Worm (Caenorhabditis elegans): Measurements from ENCODE around the gene F53F8.4.

F53F8.4 gene

DNA sequence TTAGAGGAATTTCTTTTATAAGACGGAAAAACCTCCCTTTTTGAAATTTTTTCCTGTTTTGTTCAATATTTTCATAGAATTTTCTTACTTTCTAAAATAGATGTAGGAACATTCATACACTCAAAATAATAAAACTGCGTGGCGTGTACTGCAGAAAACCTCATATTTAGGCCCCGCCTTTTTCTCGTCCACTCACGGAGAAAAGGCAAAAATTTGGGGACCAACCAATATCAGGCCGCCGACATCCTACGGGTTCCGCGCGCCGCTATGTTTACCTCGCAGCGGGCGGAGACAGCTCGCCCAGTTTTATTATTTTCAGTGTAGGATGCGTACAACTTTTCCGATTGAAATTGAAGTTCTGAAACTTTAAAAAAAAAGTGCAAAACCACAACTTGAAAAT is 7.4 kb upstream of the F53F8.4 start:
- peak; percentile 85 for TF ChIP-seq snpc-4 (tag; optimal IDR thresholded peaks at IDR 0.05)

DNA sequence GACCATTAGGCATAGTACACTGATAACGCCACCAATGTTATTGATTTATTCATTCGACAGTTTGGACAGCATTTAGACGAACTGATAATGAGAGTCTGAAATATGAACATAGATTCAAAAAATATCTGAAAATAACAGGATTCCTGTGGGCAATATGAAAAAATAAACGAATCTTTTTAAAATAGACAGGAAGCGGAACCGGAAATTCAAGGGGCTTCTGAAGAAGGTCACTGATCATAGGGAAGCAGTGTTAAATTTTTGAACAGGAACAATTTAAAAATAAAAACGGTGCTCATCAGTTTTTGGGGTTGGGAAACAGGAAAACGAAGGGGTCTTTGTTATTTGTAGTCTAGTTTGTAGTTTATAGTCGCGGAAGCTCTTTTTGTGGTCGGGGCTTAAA is 6.8 kb upstream of the F53F8.4 start, which contains the start of gene F53F8.7:
Gene F53F8.7 (minus strand): TSS at position 101 of the 400 bp plus-strand sequence.
- no peak for TF ChIP-seq unc-55 (GFP tag; optimal IDR thresholded peaks at IDR 0.05)
- no peak for TF ChIP-seq nhr-12 (tag; optimal IDR thresholded peaks at IDR 0.05)
- no peak for TF ChIP-seq sem-4 (tag; optimal IDR thresholded peaks at IDR 0.05)
- no peak for TF ChIP-seq sma-9 (GFP tag; optimal IDR thresholded peaks at IDR 0.05)
- no peak for TF ChIP-seq sma-9 (tag; optimal IDR thresholded peaks at IDR 0.05)
- no peak for TF ChIP-seq ztf-4 (tag; optimal IDR thresholded peaks at IDR 0.05)
- no peak for TF ChIP-seq nhr-10 (tag; optimal IDR thresholded peaks at IDR 0.05)
- no peak for TF ChIP-seq nhr-21 (tag; optimal IDR thresholded peaks at IDR 0.05)
- no peak for TF ChIP-seq skn-1 (tag; optimal IDR thresholded peaks at IDR 0.05)
- TF ChIP-seq crh-2 (tag; optimal IDR thresholded peaks at IDR 0.05), result no peak
- no peak for TF ChIP-seq Y55F3AM.14 (GFP tag; optimal IDR thresholded peaks at IDR 0.05)
- TF ChIP-seq ama-1 (optimal IDR thresholded peaks at IDR 0.05), result no peak
- TF ChIP-seq sma-3 (GFP tag; optimal IDR thresholded peaks at IDR 0.05), result no peak

DNA sequence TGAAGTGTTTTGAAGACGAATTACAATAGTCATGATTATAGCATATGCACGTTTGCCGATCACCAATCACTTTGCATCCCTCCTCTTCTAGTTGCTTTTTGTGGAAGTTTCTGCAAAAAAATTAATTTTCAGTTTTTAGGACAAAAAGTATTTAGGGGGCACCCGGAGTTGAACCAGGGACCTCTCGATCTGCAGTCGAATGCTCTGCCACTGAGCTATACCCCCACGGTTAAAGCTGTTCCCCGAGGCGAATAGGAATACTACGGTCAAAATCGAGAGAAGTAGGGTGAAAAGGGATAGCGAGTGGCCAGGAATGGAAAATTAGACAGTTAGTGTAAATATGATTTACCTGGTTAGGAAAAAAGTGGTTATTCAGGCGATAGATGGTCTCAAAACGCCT is 2.5 kb upstream of the F53F8.4 start:
- TF ChIP-seq unc-55 (GFP tag; optimal IDR thresholded peaks at IDR 0.05), result peak; percentile 18
- no peak for TF ChIP-seq blmp-1 (tag; optimal IDR thresholded peaks at IDR 0.05; ENCODE audit: insufficient read depth)
- no peak for TF ChIP-seq sem-4 (tag; optimal IDR thresholded peaks at IDR 0.05)
- no peak for TF ChIP-seq unc-62 (GFP tag; optimal IDR thresholded peaks at IDR 0.05)
- no peak for TF ChIP-seq nhr-12 (tag; optimal IDR thresholded peaks at IDR 0.05)
- TF ChIP-seq alr-1 (tag; optimal IDR thresholded peaks at IDR 0.05), result no peak
- no peak for TF ChIP-seq nhr-11 (tag; optimal IDR thresholded peaks at IDR 0.05)
- TF ChIP-seq ztf-11 (tag; optimal IDR thresholded peaks at IDR 0.05), result no peak
- no peak for TF ChIP-seq ceh-82 (tag; optimal IDR thresholded peaks at IDR 0.05)
- TF ChIP-seq R02D3.7 (tag; optimal IDR thresholded peaks at IDR 0.05), result no peak
- TF ChIP-seq gmeb-1 (tag; optimal IDR thresholded peaks at IDR 0.05), result peak; percentile 44
- no peak for TF ChIP-seq zag-1 (tag; optimal IDR thresholded peaks at IDR 0.05)
- no peak for TF ChIP-seq nhr-21 (tag; optimal IDR thresholded peaks at IDR 0.05)
- peak; percentile 6 for TF ChIP-seq C34F6.9 (tag; optimal IDR thresholded peaks at IDR 0.05)
- no peak for TF ChIP-seq egl-27 (tag; optimal IDR thresholded peaks at IDR 0.05)
- no peak for TF ChIP-seq skn-1 (tag; optimal IDR thresholded peaks at IDR 0.05)
- TF ChIP-seq aly-2 (tag; optimal IDR thresholded peaks at IDR 0.05), result no peak
- TF ChIP-seq crh-2 (tag; optimal IDR thresholded peaks at IDR 0.05), result peak; percentile 4
- no peak for TF ChIP-seq mab-5 (tag; optimal IDR thresholded peaks at IDR 0.05)
- TF ChIP-seq ztf-1 (GFP tag; conservative IDR thresholded peaks at IDR 0.05), result no peak
- TF ChIP-seq nhr-129 (tag; optimal IDR thresholded peaks at IDR 0.05), result peak; percentile 39
- no peak for TF ChIP-seq nhr-77 (tag; optimal IDR thresholded peaks at IDR 0.05)
- no peak for TF ChIP-seq ceh-16 (tag; optimal IDR thresholded peaks at IDR 0.05)
- no peak for TF ChIP-seq mbf-1 (tag; optimal IDR thresholded peaks at IDR 0.05)
- TF ChIP-seq sma-3 (GFP tag; optimal IDR thresholded peaks at IDR 0.05), result peak; percentile 73
- TF ChIP-seq unc-39 (tag; optimal IDR thresholded peaks at IDR 0.05), result no peak
- peak; percentile 18 for TF ChIP-seq Y55F3AM.14 (GFP tag; optimal IDR thresholded peaks at IDR 0.05)
- peak; percentile 40 for TF ChIP-seq F13H6.1 (tag; optimal IDR thresholded peaks at IDR 0.05)
- no peak for TF ChIP-seq peb-1 (tag; optimal IDR thresholded peaks at IDR 0.05)
- TF ChIP-seq mdl-1 (tag; optimal IDR thresholded peaks at IDR 0.05), result no peak
- TF ChIP-seq sma-9 (GFP tag; optimal IDR thresholded peaks at IDR 0.05), result no peak
- no peak for TF ChIP-seq sma-9 (tag; optimal IDR thresholded peaks at IDR 0.05)
- TF ChIP-seq nhr-237 (tag; optimal IDR thresholded peaks at IDR 0.05), result no peak
- no peak for TF ChIP-seq ztf-4 (tag; optimal IDR thresholded peaks at IDR 0.05)
- no peak for TF ChIP-seq elt-1 (tag; optimal IDR thresholded peaks at IDR 0.05)
- no peak for TF ChIP-seq nhr-25 (tag; optimal IDR thresholded peaks at IDR 0.05)
- peak; percentile 17 for TF ChIP-seq lin-11 (tag; optimal IDR thresholded peaks at IDR 0.05)
- no peak for TF ChIP-seq dmd-4 (tag; optimal IDR thresholded peaks at IDR 0.05)
- no peak for TF ChIP-seq ZK546.5 (tag; optimal IDR thresholded peaks at IDR 0.05)
- TF ChIP-seq nhr-10 (tag; optimal IDR thresholded peaks at IDR 0.05), result no peak
- no peak for TF ChIP-seq nhr-6 (tag; optimal IDR thresholded peaks at IDR 0.05)
- TF ChIP-seq elt-3 (tag; optimal IDR thresholded peaks at IDR 0.05), result no peak
- TF ChIP-seq fos-1 (tag; optimal IDR thresholded peaks at IDR 0.05), result no peak
- TF ChIP-seq lin-39 (tag; optimal IDR thresholded peaks at IDR 0.05), result no peak
- peak; percentile 45 for TF ChIP-seq lin-13 (GFP tag; optimal IDR thresholded peaks at IDR 0.05)
- TF ChIP-seq lsy-2 (tag; optimal IDR thresholded peaks at IDR 0.05), result peak in 1 of 2 experiments; percentile 21
- TF ChIP-seq nhr-23 (tag; optimal IDR thresholded peaks at IDR 0.05), result no peak
- no peak for TF ChIP-seq ama-1 (optimal IDR thresholded peaks at IDR 0.05)
- no peak for TF ChIP-seq snpc-4 (tag; optimal IDR thresholded peaks at IDR 0.05)
